Fruit fly (Drosophila melanogaster) whole organism, pupa: Measurements from ENCODE around the gene CG9215.

Source experiments
- CG10348 ChIP-seq: fragments of 200-800 bp; sonication (Bioruptor generic); IDR thresholded peaks from 2 replicates; pipeline ENCODE4 v1.3.6; 2022; ENCODE audit warnings: missing biosample characterization, missing genetic modification characterization
- CG14655 ChIP-seq: fragments of 200-800 bp; sonication (Bioruptor generic); optimal IDR thresholded peaks from 3 replicates; lab custom pipeline; 2017; ENCODE audit warnings: mild to moderate bottlenecking, missing biosample characterization, missing genetic modification reagents, missing genetic modification characterization
- CG15710 ChIP-seq: fragments of 200-800 bp; sonication (Bioruptor generic); optimal IDR thresholded peaks from 2 replicates; lab custom pipeline; 2018; ENCODE audit warnings: missing biosample characterization, mild to moderate bottlenecking, missing genetic modification characterization, moderate library complexity
- CG32121 ChIP-seq: fragments of 200-800 bp; sonication (Bioruptor generic); IDR thresholded peaks from 2 replicates; pipeline ENCODE4 v1.3.6; 2022; ENCODE audit warnings: missing biosample characterization, missing genetic modification characterization
- Pif1A ChIP-seq: fragments of 200-800 bp; sonication (Bioruptor generic); optimal IDR thresholded peaks from 3 replicates; lab custom pipeline; 2016; ENCODE audit warnings: missing biosample characterization, missing genetic modification characterization
- Snoo ChIP-seq: fragments of 200-800 bp; sonication (Bioruptor generic); optimal IDR thresholded peaks from 3 replicates; lab custom pipeline; 2017; ENCODE audit warnings: missing biosample characterization, mild to moderate bottlenecking, missing genetic modification characterization, inconsistent platforms

DNA sequence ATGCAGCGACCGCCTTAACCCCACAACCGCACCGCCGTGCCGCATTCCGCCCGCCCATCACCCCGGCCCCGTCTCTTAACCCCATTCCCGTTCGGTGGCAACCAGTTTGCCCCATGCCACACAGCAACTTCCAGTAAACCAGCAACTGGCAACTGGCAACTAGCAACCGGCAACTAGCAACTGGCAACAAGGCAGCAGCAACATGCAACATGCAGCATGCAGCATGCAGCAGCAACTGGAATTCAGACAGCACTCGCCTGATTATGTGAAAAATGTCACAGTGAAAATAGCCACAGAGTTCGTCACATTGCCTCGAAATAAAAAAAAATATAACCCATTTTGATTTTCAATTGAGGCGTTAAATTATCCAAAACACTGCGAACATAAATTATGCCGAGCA lies 29.1 kb upstream of the CG9215 start:
- TF ChIP-seq CG15710 (tag; lab: Kevin White, UChicago): no peak
- no peak for TF ChIP-seq Pif1A (GFP tag; lab: Kevin White, UChicago)
- TF ChIP-seq CG14655: no peak
- no peak for TF ChIP-seq CG10348 (GFP tag; lab: Robert Waterston, UW)
- no peak for TF ChIP-seq Snoo (tag; lab: Kevin White, UChicago)
- TF ChIP-seq CG32121 (GFP tag; lab: Robert Waterston, UW): no peak
